Fruit fly (Drosophila melanogaster): ENCODE data around the gene cas.

cas gene

dm6 chr3R:5668928-5669739, 47.5 kb downstream of the cas start, which contains the start of the genes Xe7 and Atg17 (continued):
- TF ChIP-seq CoRest (tag; optimal IDR thresholded peaks at IDR 0.05) (peak; percentile 97), nau (GFP tag; optimal IDR thresholded peaks at IDR 0.05) (peak; percentile 44), Drgx (GFP tag; IDR thresholded peaks at IDR 0.05) (peak; percentile 83), CG11695 (GFP tag; IDR thresholded peaks at IDR 0.05) (peak; percentile 85), corto (GFP tag; optimal IDR thresholded peaks at IDR 0.05) (peak; percentile 64), H15 (GFP tag; IDR thresholded peaks at IDR 0.05) (peak; percentile 87), chm (GFP tag; IDR thresholded peaks at IDR 0.05) (peak; percentile 35; the same call in 1 of the 2 replicates), pum (GFP tag; optimal IDR thresholded peaks at IDR 0.05) (peak; percentile 90), CG6689 (GFP tag; IDR thresholded peaks at IDR 0.05) (peak; percentile 98), sim (GFP tag; IDR thresholded peaks at IDR 0.05) (0 out of 2 replicates have a peak, but pooled peaks have one; percentile 40), prd (optimal IDR thresholded peaks at IDR 0.05) (no peak), prd (GFP tag; IDR thresholded peaks at IDR 0.05) (peak; percentile 96), Hr3 (GFP tag; optimal IDR thresholded peaks at IDR 0.05) (peak; percentile 94), lmd (GFP tag; IDR thresholded peaks at IDR 0.05) (peak; percentile 95), CG7556 (GFP tag; optimal IDR thresholded peaks at IDR 0.05) (peak; percentile 83), Taf1 (GFP tag; IDR thresholded peaks at IDR 0.05) (peak; percentile 86), aop (GFP tag; IDR thresholded peaks at IDR 0.05) (no peak), gcm2 (GFP tag; optimal IDR thresholded peaks at IDR 0.05) (peak; percentile 20), croc (GFP tag; conservative IDR thresholded peaks at IDR 0.05) (peak; percentile 87), jigr1 (GFP tag; IDR thresholded peaks at IDR 0.05) (peak; percentile 79; the same call in 2 of the 3 replicates), NC2β (GFP tag; optimal IDR thresholded peaks at IDR 0.05) (peak; percentile 80), CG8388 (GFP tag; optimal IDR thresholded peaks at IDR 0.05) (peak; percentile 85), her (GFP tag; optimal IDR thresholded peaks at IDR 0.05) (peak; percentile 62), sc (optimal IDR thresholded peaks at IDR 0.05) (no peak), sc (GFP tag; optimal IDR thresholded peaks at IDR 0.05) (peak; percentile 74), CG9932 (GFP tag; IDR thresholded peaks at IDR 0.05) (peak; percentile 97), gsb (GFP tag; IDR thresholded peaks at IDR 0.05) (peak; percentile 76), CG2199 (GFP tag; IDR thresholded peaks at IDR 0.05) (no peak), CG8765 (GFP tag; IDR thresholded peaks at IDR 0.05) (peak; percentile 72), lab (GFP tag; optimal IDR thresholded peaks at IDR 0.05) (peak; percentile 90), CG1832 (GFP tag; optimal IDR thresholded peaks at IDR 0.05) (no peak), ttk (GFP tag; IDR thresholded peaks at IDR 0.05) (peak; percentile 82), kah (GFP tag; optimal IDR thresholded peaks at IDR 0.05) (peak; percentile 61), sens-2 (GFP tag; IDR thresholded peaks at IDR 0.05) (peak; percentile 69; the same call in 1 of the 2 replicates), caup (GFP tag; optimal IDR thresholded peaks at IDR 0.05; ENCODE audit: severe bottlenecking) (peak; percentile 85), Hr39 (optimal IDR thresholded peaks at IDR 0.05) (peak; percentile 32), CG10959 (GFP tag; IDR thresholded peaks at IDR 0.05) (peak; percentile 60), Dfd (GFP tag; optimal IDR thresholded peaks at IDR 0.05) (peak in 1 of 2 experiments; percentile 93), Atf6 (GFP tag; IDR thresholded peaks at IDR 0.05) (peak; percentile 85), CG12299 (tag; optimal IDR thresholded peaks at IDR 0.05) (peak; percentile 79), gfzf (GFP tag; optimal IDR thresholded peaks at IDR 0.05) (peak; percentile 24), lilli (GFP tag; optimal IDR thresholded peaks at IDR 0.05) (peak; percentile 96), tna (GFP tag; IDR thresholded peaks at IDR 0.05; ENCODE audit: partially characterized antibody) (no peak), wek (GFP tag; optimal IDR thresholded peaks at IDR 0.05) (peak; percentile 70), esg (GFP tag; conservative IDR thresholded peaks at IDR 0.05) (peak; percentile 93), CG18011 (GFP tag; optimal IDR thresholded peaks at IDR 0.05) (peak; percentile 74), CG5180 (GFP tag; optimal IDR thresholded peaks at IDR 0.05) (no peak), Lhr (GFP tag; optimal IDR thresholded peaks at IDR 0.05) (peak; percentile 85), CG5245 (GFP tag; optimal IDR thresholded peaks at IDR 0.05) (peak; percentile 72)

Data from whole organism, embryonic.